Fruit fly (Drosophila melanogaster) whole organism, prepupa: ENCODE data around the gene Hsp67Ba.

Source experiments
- Blimp-1 ChIP-seq: fragments of 200-800 bp; sonication (Bioruptor generic); optimal IDR thresholded peaks from 3 replicates; lab custom pipeline; 2017; ENCODE audit warnings: missing biosample characterization, missing genetic modification characterization, mild to moderate bottlenecking, moderate library complexity, missing genetic modification reagents
- CG10669 ChIP-seq: fragments of 200-800 bp; sonication (Bioruptor generic); optimal IDR thresholded peaks from 3 replicates; lab custom pipeline; 2018; ENCODE audit warnings: missing biosample characterization, mild to moderate bottlenecking, missing genetic modification characterization, moderate library complexity
- CG11762 ChIP-seq: fragments of 200-800 bp; sonication (Bioruptor generic); optimal IDR thresholded peaks from 3 replicates; lab custom pipeline; 2016; ENCODE audit warnings: missing biosample characterization, missing genetic modification characterization; ENCODE audit not compliant: insufficient read depth
- CG11902 ChIP-seq: fragments of 200-800 bp; sonication (Bioruptor generic); optimal IDR thresholded peaks from 3 replicates; lab custom pipeline; 2016; ENCODE audit warnings: missing biosample characterization, missing genetic modification characterization
- CG15336 ChIP-seq: fragments of 200-800 bp; sonication (Bioruptor generic); IDR thresholded peaks from 2 replicates; pipeline ENCODE4 v1.3.6; 2022; ENCODE audit warnings: missing biosample characterization, missing genetic modification characterization
- CG16779 ChIP-seq: fragments of 200-800 bp; sonication (Bioruptor generic); optimal IDR thresholded peaks from 3 replicates; lab custom pipeline; 2017; ENCODE audit warnings: missing biosample characterization, mild to moderate bottlenecking, missing genetic modification characterization
- CG31627 ChIP-seq: fragments of 200-800 bp; sonication (Bioruptor generic); optimal IDR thresholded peaks from 3 replicates; lab custom pipeline; 2016; ENCODE audit warnings: missing biosample characterization, missing genetic modification characterization
- CG32006 ChIP-seq: fragments of 200-800 bp; sonication (Bioruptor generic); optimal IDR thresholded peaks from 3 replicates; lab custom pipeline; 2017; ENCODE audit warnings: missing biosample characterization, mild to moderate bottlenecking, missing genetic modification characterization
- CG34406 ChIP-seq: fragments of 200-800 bp; sonication (Bioruptor generic); optimal IDR thresholded peaks from 3 replicates; lab custom pipeline; 2016; ENCODE audit warnings: missing biosample characterization, missing genetic modification characterization
- CG3919 ChIP-seq: fragments of 200-800 bp; sonication (Bioruptor generic); optimal IDR thresholded peaks from 3 replicates; lab custom pipeline; 2016; ENCODE audit warnings: missing biosample characterization, missing genetic modification characterization
- CG4318 ChIP-seq: fragments of 200-800 bp; sonication (Bioruptor generic); optimal IDR thresholded peaks from 3 replicates; lab custom pipeline; 2017; ENCODE audit warnings: missing biosample characterization, mild to moderate bottlenecking, missing genetic modification characterization
- CG6276 ChIP-seq: fragments of 200-800 bp; sonication (Bioruptor generic); optimal IDR thresholded peaks from 2 replicates; lab custom pipeline; 2017; ENCODE audit warnings: missing biosample characterization, mild to moderate bottlenecking, missing genetic modification characterization
- CG6808 ChIP-seq: fragments of 200-800 bp; sonication (Bioruptor generic); optimal IDR thresholded peaks from 3 replicates; lab custom pipeline; 2017; ENCODE audit warnings: missing biosample characterization, missing genetic modification characterization, mild to moderate bottlenecking, moderate library complexity, missing genetic modification reagents
- CG7368 ChIP-seq: fragments of 200-800 bp; sonication (Bioruptor generic); optimal IDR thresholded peaks from 3 replicates; lab custom pipeline; 2016; ENCODE audit warnings: missing biosample characterization, missing genetic modification characterization
- CG8119 ChIP-seq: fragments of 200-800 bp; sonication (Bioruptor generic); IDR thresholded peaks from 3 replicates; pipeline ENCODE4 v1.3.6; 2022; ENCODE audit warnings: missing biosample characterization, missing genetic modification characterization
- CG8319 ChIP-seq: fragments of 200-800 bp; sonication (Bioruptor generic); optimal IDR thresholded peaks from 3 replicates; lab custom pipeline; 2016; ENCODE audit warnings: missing biosample characterization, missing genetic modification characterization
- CG8632 ChIP-seq: fragments of 200-800 bp; sonication (Bioruptor generic); optimal IDR thresholded peaks from 3 replicates; lab custom pipeline; 2016; ENCODE audit warnings: missing biosample characterization, missing genetic modification characterization
- CG9139 ChIP-seq: fragments of 200-800 bp; sonication (Bioruptor generic); optimal IDR thresholded peaks from 3 replicates; lab custom pipeline; 2017; ENCODE audit warnings: missing biosample characterization, mild to moderate bottlenecking, missing genetic modification characterization
- Eip75B ChIP-seq: fragments of 200-800 bp; sonication (Bioruptor generic); optimal IDR thresholded peaks from 3 replicates; lab custom pipeline; 2016; ENCODE audit warnings: missing biosample characterization, missing genetic modification characterization
- Eip78C ChIP-seq: fragments of 200-800 bp; sonication (Bioruptor generic); peaks from one replicate; lab custom pipeline; 2016; ENCODE audit warnings: missing biosample characterization, missing genetic modification characterization
- Eip93F ChIP-seq: fragments of 200-800 bp; sonication (Bioruptor generic); optimal IDR thresholded peaks from 2 replicates; lab custom pipeline; 2016; ENCODE audit warnings: missing biosample characterization, mild to moderate bottlenecking, missing genetic modification characterization
- Ets21C ChIP-seq: fragments of 200-800 bp; sonication (Bioruptor generic); optimal IDR thresholded peaks from 3 replicates; lab custom pipeline; 2016; ENCODE audit warnings: missing biosample characterization, missing genetic modification characterization
- Ets96B ChIP-seq: fragments of 200-800 bp; optimal IDR thresholded peaks from 2 replicates; lab custom pipeline; 2019; ENCODE audit warnings: missing biosample characterization, mild to moderate bottlenecking, missing genetic modification characterization, moderate library complexity
- Gug ChIP-seq: fragments of 200-800 bp; sonication (Bioruptor generic); IDR thresholded peaks from 2 replicates; pipeline ENCODE4 v1.3.6; 2022; ENCODE audit warnings: missing biosample characterization, missing genetic modification characterization
- Hr39 ChIP-seq: fragments of 200-800 bp; sonication (Bioruptor generic); optimal IDR thresholded peaks from 2 replicates; lab custom pipeline; 2016; ENCODE audit warnings: missing biosample characterization, missing genetic modification characterization
- Hr4 ChIP-seq: fragments of 200-800 bp; sonication (Bioruptor generic); optimal IDR thresholded peaks from 3 replicates; lab custom pipeline; 2016; ENCODE audit warnings: missing biosample characterization, missing genetic modification characterization
- Lpt ChIP-seq: fragments of 200-800 bp; sonication (Bioruptor generic); optimal IDR thresholded peaks from 3 replicates; lab custom pipeline; 2016; ENCODE audit warnings: missing biosample characterization, missing genetic modification characterization
- OdsH ChIP-seq: fragments of 200-800 bp; sonication (Bioruptor generic); optimal IDR thresholded peaks from 3 replicates; lab custom pipeline; 2016; ENCODE audit warnings: missing biosample characterization, missing genetic modification characterization
- Smox ChIP-seq: fragments of 200-800 bp; sonication (Bioruptor generic); optimal IDR thresholded peaks from 3 replicates; lab custom pipeline; 2016; ENCODE audit warnings: missing biosample characterization, missing genetic modification characterization
- Sox102F ChIP-seq: fragments of 200-800 bp; sonication (Bioruptor generic); optimal IDR thresholded peaks from 2 replicates; lab custom pipeline; 2016; ENCODE audit warnings: missing biosample characterization, mild to moderate bottlenecking, missing genetic modification characterization
- Sox14 ChIP-seq: fragments of 200-800 bp; sonication (Bioruptor generic); optimal IDR thresholded peaks from 3 replicates; lab custom pipeline; 2016; ENCODE audit warnings: missing biosample characterization, missing genetic modification characterization
- Sox15 ChIP-seq: fragments of 200-800 bp; sonication (Bioruptor generic); optimal IDR thresholded peaks from 3 replicates; lab custom pipeline; 2016; ENCODE audit warnings: missing biosample characterization, missing genetic modification characterization
- achi ChIP-seq: fragments of 200-800 bp; sonication (Bioruptor generic); optimal IDR thresholded peaks from 3 replicates; lab custom pipeline; 2016; ENCODE audit warnings: missing biosample characterization, missing genetic modification characterization
- acj6 ChIP-seq: fragments of 200-800 bp; sonication (Bioruptor generic); optimal IDR thresholded peaks from 3 replicates; lab custom pipeline; 2016; ENCODE audit warnings: missing biosample characterization, missing genetic modification characterization
- cyc ChIP-seq: fragments of 200-800 bp; sonication (Bioruptor generic); optimal IDR thresholded peaks from 3 replicates; lab custom pipeline; 2016; ENCODE audit warnings: missing biosample characterization, missing genetic modification characterization
- dac ChIP-seq: fragments of 200-800 bp; sonication (Bioruptor generic); optimal IDR thresholded peaks from 2 replicates; lab custom pipeline; 2017; ENCODE audit warnings: missing biosample characterization, mild to moderate bottlenecking, missing genetic modification characterization
- dsx ChIP-seq: fragments of 200-800 bp; optimal IDR thresholded peaks from 3 replicates; lab custom pipeline; 2019; ENCODE audit warnings: missing biosample characterization, mild to moderate bottlenecking, missing genetic modification characterization, moderate library complexity; ENCODE audit not compliant: poor library complexity, severe bottlenecking
- fd85E ChIP-seq: fragments of 200-800 bp; sonication (Bioruptor generic); optimal IDR thresholded peaks from 3 replicates; lab custom pipeline; 2016; ENCODE audit warnings: missing biosample characterization, missing genetic modification characterization
- fkh ChIP-seq: fragments of 200-800 bp; sonication (Bioruptor generic); optimal IDR thresholded peaks from 3 replicates; lab custom pipeline; 2017; ENCODE audit warnings: missing biosample characterization, mild to moderate bottlenecking, missing genetic modification characterization, moderate library complexity
- pdm3 ChIP-seq: fragments of 200-800 bp; sonication (Bioruptor generic); optimal IDR thresholded peaks from 3 replicates; lab custom pipeline; 2016; ENCODE audit warnings: missing biosample characterization, missing genetic modification characterization
- salr ChIP-seq, 2 experiments: fragments of 200-800 bp; sonication (Bioruptor generic); optimal IDR thresholded peaks; 3 replicates each; lab custom pipeline; 2016 to 2018; ENCODE audit warnings: missing biosample characterization in 2 of 2, missing genetic modification characterization in 2 of 2, mild to moderate bottlenecking in 1 of 2
- svp ChIP-seq: fragments of 200-800 bp; sonication (Bioruptor generic); peaks from one replicate; lab custom pipeline; 2016; ENCODE audit warnings: missing biosample characterization, missing genetic modification characterization
- topi ChIP-seq: fragments of 200-800 bp; sonication (Bioruptor generic); optimal IDR thresholded peaks from 3 replicates; lab custom pipeline; 2016; ENCODE audit warnings: missing biosample characterization, missing genetic modification characterization
- vri ChIP-seq: fragments of 200-800 bp; sonication (Bioruptor generic); optimal IDR thresholded peaks from 3 replicates; lab custom pipeline; 2016; ENCODE audit warnings: missing biosample characterization, mild to moderate bottlenecking, missing genetic modification characterization

Hsp67Ba gene

DNA sequence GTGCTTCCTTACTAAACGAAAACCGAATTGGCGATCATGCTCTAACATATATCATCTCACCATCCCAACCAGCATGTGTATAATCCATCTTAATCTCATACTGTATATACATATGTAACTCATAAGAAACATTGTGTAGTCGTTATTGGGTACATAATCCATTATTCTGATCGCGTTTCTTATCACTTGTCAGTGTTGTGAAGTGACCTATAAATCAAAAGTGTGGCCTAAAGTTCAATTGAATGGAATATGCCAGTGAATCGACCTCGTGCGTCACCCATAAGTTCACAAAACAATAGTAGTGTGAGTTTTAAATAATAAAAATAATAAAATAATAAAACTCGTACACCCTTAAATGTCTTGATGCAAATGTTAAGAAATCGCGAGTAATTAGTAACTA lies 34.2 kb downstream of the Hsp67Ba start:
- TF ChIP-seq svp = peak; percentile 69
- no peak for TF ChIP-seq CG8632 (GFP tag; lab: Kevin White, UChicago)

dm6 chr3L:9343963-9344362 lies 35.4 kb downstream of the Hsp67Ba start:
- TF ChIP-seq salr (GFP tag; optimal IDR thresholded peaks at IDR 0.05; lab: Kevin White, UChicago) = no peak
- TF ChIP-seq CG3919 = no peak
- TF ChIP-seq CG8319 (GFP tag; lab: Kevin White, UChicago) = no peak
- TF ChIP-seq Sox15 (GFP tag; lab: Kevin White, UChicago) = no peak
- TF ChIP-seq Gug (GFP tag; lab: Robert Waterston, UW) = no peak
- TF ChIP-seq, all 60 proteins: peak for 0

DNA sequence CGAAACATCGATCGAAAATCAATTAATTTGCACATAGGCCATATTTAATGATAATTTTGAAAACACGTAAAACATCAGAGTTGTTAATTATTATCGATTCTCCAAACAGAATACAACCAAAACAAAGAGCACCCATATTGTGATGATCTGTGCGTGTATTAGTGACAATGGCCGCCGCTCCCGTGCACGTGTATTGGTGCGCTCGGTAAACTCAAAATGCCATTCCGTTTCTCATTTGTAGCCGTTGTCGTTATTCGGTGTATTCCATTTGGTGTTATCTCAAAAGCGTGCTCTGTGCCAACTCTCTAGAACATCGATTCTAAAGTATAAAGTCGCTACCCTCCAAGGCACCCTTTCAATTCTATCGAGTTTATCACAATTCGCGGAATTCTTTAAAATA lies 38.5 kb downstream of the Hsp67Ba start:
- peak; percentile 21 for TF ChIP-seq svp
- TF ChIP-seq Smox (GFP tag; lab: Kevin White, UChicago) = no peak
- no peak for TF ChIP-seq CG16779 (tag; lab: Kevin White, UChicago)
- peak; percentile 34 for TF ChIP-seq fkh (GFP tag; lab: Kevin White, UChicago)
- no peak for TF ChIP-seq CG3919
- peak; percentile 22 for TF ChIP-seq Sox14 (GFP tag; lab: Kevin White, UChicago)
- TF ChIP-seq CG11762 (GFP tag; lab: Kevin White, UChicago) = no peak
- TF ChIP-seq salr (GFP tag; optimal IDR thresholded peaks at IDR 0.05; lab: Kevin White, UChicago) = no peak
- TF ChIP-seq CG34406 (GFP tag; lab: Kevin White, UChicago) = no peak

dm6 chr3L:9340232-9340631 lies 39.1 kb downstream of the Hsp67Ba start:
- no peak for TF ChIP-seq Ets96B (tag; lab: Kevin White, UChicago)
- no peak for TF ChIP-seq CG8319 (GFP tag; lab: Kevin White, UChicago)
- peak; percentile 6 for TF ChIP-seq CG6276 (GFP tag; lab: Kevin White, UChicago)
- TF ChIP-seq Sox14 (GFP tag; lab: Kevin White, UChicago) = no peak
- no peak for TF ChIP-seq CG31627 (GFP tag; lab: Kevin White, UChicago)
- TF ChIP-seq pdm3 (GFP tag; lab: Kevin White, UChicago) = no peak
- TF ChIP-seq achi (GFP tag; lab: Kevin White, UChicago) = peak; percentile 0
- peak; percentile 78 for TF ChIP-seq svp
- no peak for TF ChIP-seq Sox15 (GFP tag; lab: Kevin White, UChicago)
- TF ChIP-seq salr (GFP tag; optimal IDR thresholded peaks at IDR 0.05; lab: Kevin White, UChicago) = no peak
- no peak for TF ChIP-seq Smox (GFP tag; lab: Kevin White, UChicago)
- no peak for TF ChIP-seq CG15336 (GFP tag; lab: Robert Waterston, UW)
- no peak for TF ChIP-seq CG11762 (GFP tag; lab: Kevin White, UChicago)
- TF ChIP-seq vri (GFP tag; lab: Kevin White, UChicago) = no peak
- peak; percentile 9 for TF ChIP-seq CG9139 (GFP tag; lab: Kevin White, UChicago)
- no peak for TF ChIP-seq CG32006 (GFP tag; lab: Kevin White, UChicago)
- TF ChIP-seq dac (GFP tag; lab: Kevin White, UChicago) = no peak
- TF ChIP-seq CG8632 (GFP tag; lab: Kevin White, UChicago) = no peak
- TF ChIP-seq Eip93F (GFP tag; lab: Kevin White, UChicago) = no peak
- no peak for TF ChIP-seq CG6808
- no peak for TF ChIP-seq acj6 (GFP tag; lab: Kevin White, UChicago)
- TF ChIP-seq CG16779 (tag; lab: Kevin White, UChicago) = no peak
- no peak for TF ChIP-seq fd85E (GFP tag; lab: Kevin White, UChicago)
- TF ChIP-seq OdsH (GFP tag; lab: Kevin White, UChicago) = no peak
- TF ChIP-seq CG10669 (GFP tag; lab: Kevin White, UChicago) = no peak
- TF ChIP-seq Hr39 (GFP tag; lab: Kevin White, UChicago) = no peak
- TF ChIP-seq topi (GFP tag; lab: Kevin White, UChicago) = no peak
- no peak for TF ChIP-seq Ets21C (GFP tag; lab: Kevin White, UChicago)
- no peak for TF ChIP-seq CG3919
- no peak for TF ChIP-seq CG8119
- TF ChIP-seq CG4318 (GFP tag; lab: Kevin White, UChicago) = no peak
- no peak for TF ChIP-seq Gug (GFP tag; lab: Robert Waterston, UW)
- no peak for TF ChIP-seq dsx
- TF ChIP-seq CG34406 (GFP tag; lab: Kevin White, UChicago) = no peak
- peak; percentile 60 for TF ChIP-seq Eip78C (GFP tag; lab: Kevin White, UChicago)
- no peak for TF ChIP-seq Hr4 (GFP tag; lab: Kevin White, UChicago)
- no peak for TF ChIP-seq Blimp-1 (GFP tag; lab: Kevin White, UChicago)
- no peak for TF ChIP-seq Eip75B (GFP tag; lab: Kevin White, UChicago)
- TF ChIP-seq cyc (GFP tag; lab: Kevin White, UChicago) = no peak
- TF ChIP-seq CG11902 (GFP tag; lab: Kevin White, UChicago) = no peak
- TF ChIP-seq fkh (GFP tag; lab: Kevin White, UChicago) = no peak
- no peak for TF ChIP-seq Lpt (GFP tag; lab: Kevin White, UChicago)
- TF ChIP-seq Sox102F (GFP tag; lab: Kevin White, UChicago) = peak; percentile 28
- TF ChIP-seq CG7368 = no peak
